Worm (Caenorhabditis elegans): Measurements from ENCODE around the gene mex-1.
A peak's percentile ranks its signal among the peaks of the same experiment; 100 is the strongest.

mex-1 gene

ce11 chrII:11979449-11980095, 11.1 kb downstream of the mex-1 start, which contains the start of the genes ash-2 and Y17G7B.20:
Gene ash-2, plus strand, starts transcription at chrII:11979838.
Gene Y17G7B.20, minus strand, starts transcription at chrII:11979844.
- TF ChIP-seq ceh-8 (GFP tag; optimal IDR thresholded peaks at IDR 0.05) (no peak), efl-1 (optimal IDR thresholded peaks at IDR 0.05) (peak in 1 of 2 experiments; percentile 42), efl-1 (GFP tag; optimal IDR thresholded peaks at IDR 0.05 in 1 of 2) (peak in 1 of 2 experiments; percentile 47), zip-4 (GFP tag; optimal IDR thresholded peaks at IDR 0.05) (no peak), ceh-82 (tag; optimal IDR thresholded peaks at IDR 0.05) (peak; percentile 54 to 81 (median 59)), grh-1 (GFP tag; IDR thresholded peaks at IDR 0.05) (0 out of 2 replicates have a peak, but pooled peaks have one; percentile 19), skn-1 (tag; optimal IDR thresholded peaks at IDR 0.05) (peak; percentile 29), C04F5.9 (tag; optimal IDR thresholded peaks at IDR 0.05) (no peak), mep-1 (tag; optimal IDR thresholded peaks at IDR 0.05) (peak; percentile 25), lin-35 (GFP tag; optimal IDR thresholded peaks at IDR 0.05) (peak; percentile 42 to 54), rnt-1 (tag; optimal IDR thresholded peaks at IDR 0.05) (peak; percentile 46), dpl-1 (GFP tag; optimal IDR thresholded peaks at IDR 0.05) (peak in 1 of 3 experiments; percentile 35), unc-130 (tag; optimal IDR thresholded peaks at IDR 0.05) (peak; percentile 16), nhr-76 (tag; optimal IDR thresholded peaks at IDR 0.05) (no peak)

- TF ChIP-seq lin-15B (tag; optimal IDR thresholded peaks at IDR 0.05) (peak; percentile 87), lin-14 (GFP tag; optimal IDR thresholded peaks at IDR 0.05) (peak; percentile 95), unc-30 (tag; optimal IDR thresholded peaks at IDR 0.05) (no peak), xbp-1 (tag; optimal IDR thresholded peaks at IDR 0.05) (peak; percentile 92), egl-13 (tag; optimal IDR thresholded peaks at IDR 0.05) (peak; percentile 91), nhr-19 (GFP tag; conservative IDR thresholded peaks at IDR 0.05) (peak; percentile 91), nhr-90 (tag; optimal IDR thresholded peaks at IDR 0.05; ENCODE audit: poor library complexity) (peak; percentile 95), nhr-20 (tag; optimal IDR thresholded peaks at IDR 0.05) (peak; percentile 92), jun-1 (tag; optimal IDR thresholded peaks at IDR 0.05) (peak; percentile 71), mab-9 (GFP tag; IDR thresholded peaks at IDR 0.05) (peak; percentile 80), hpl-2 (GFP tag; optimal IDR thresholded peaks at IDR 0.05) (no peak), efl-1 (optimal IDR thresholded peaks at IDR 0.05) (peak; percentile 83 to 90), efl-1 (GFP tag; optimal IDR thresholded peaks at IDR 0.05 in 1 of 2) (peak; percentile 69 to 97), pax-3 (tag; optimal IDR thresholded peaks at IDR 0.05) (peak; percentile 87), ces-1 (GFP tag; optimal IDR thresholded peaks at IDR 0.05) (peak; percentile 77), F16B12.6 (tag; optimal IDR thresholded peaks at IDR 0.05) (peak; percentile 34), mdl-1 (tag; optimal IDR thresholded peaks at IDR 0.05) (peak in 1 of 2 experiments; percentile 80), nhr-28 (tag; optimal IDR thresholded peaks at IDR 0.05) (no peak), dsc-1 (tag; optimal IDR thresholded peaks at IDR 0.05) (peak; percentile 84), hlh-4 (tag; optimal IDR thresholded peaks at IDR 0.05) (peak; percentile 61), ztf-11 (tag; optimal IDR thresholded peaks at IDR 0.05) (peak in 1 of 2 experiments; percentile 87), skn-1 (tag; optimal IDR thresholded peaks at IDR 0.05) (peak; percentile 80), elt-2 (tag; optimal IDR thresholded peaks at IDR 0.05) (peak; percentile 75), sup-37 (GFP tag; optimal IDR thresholded peaks at IDR 0.05) (no peak), snpc-4 (tag; optimal IDR thresholded peaks at IDR 0.05) (no peak), ama-1 (optimal IDR thresholded peaks at IDR 0.05) (no peak), unc-98 (GFP tag; IDR thresholded peaks at IDR 0.05) (peak; percentile 22; the same call in 1 of the 2 replicates), C16A3.4 (tag; optimal IDR thresholded peaks at IDR 0.05) (peak; percentile 81), nhr-237 (tag; optimal IDR thresholded peaks at IDR 0.05) (peak; percentile 57), nhr-47 (tag; optimal IDR thresholded peaks at IDR 0.05) (peak; percentile 94), nhr-77 (tag; optimal IDR thresholded peaks at IDR 0.05) (peak; percentile 61), tlp-1 (tag; optimal IDR thresholded peaks at IDR 0.05) (no peak), ceh-63 (GFP tag; optimal IDR thresholded peaks at IDR 0.05) (no peak), zag-1 (tag; optimal IDR thresholded peaks at IDR 0.05) (no peak), sox-4 (tag; optimal IDR thresholded peaks at IDR 0.05) (peak; percentile 86), ceh-8 (GFP tag; optimal IDR thresholded peaks at IDR 0.05) (peak; percentile 90), unc-130 (tag; optimal IDR thresholded peaks at IDR 0.05) (peak; percentile 95), hlh-17 (GFP tag; optimal IDR thresholded peaks at IDR 0.05; ENCODE audit: borderline replicate concordance) (no peak), unc-62 (GFP tag; optimal IDR thresholded peaks at IDR 0.05) (no peak), elt-3 (tag; optimal IDR thresholded peaks at IDR 0.05) (peak in 4 of 6 experiments; percentile 27 to 82 (median 53))
Observed at ce11 chrII:11980110-11980509, 11.7 kb downstream of the mex-1 start.
